3 fruit fly cellular contexts compared by ENCODE assay signal in the genomic region with DNA sequence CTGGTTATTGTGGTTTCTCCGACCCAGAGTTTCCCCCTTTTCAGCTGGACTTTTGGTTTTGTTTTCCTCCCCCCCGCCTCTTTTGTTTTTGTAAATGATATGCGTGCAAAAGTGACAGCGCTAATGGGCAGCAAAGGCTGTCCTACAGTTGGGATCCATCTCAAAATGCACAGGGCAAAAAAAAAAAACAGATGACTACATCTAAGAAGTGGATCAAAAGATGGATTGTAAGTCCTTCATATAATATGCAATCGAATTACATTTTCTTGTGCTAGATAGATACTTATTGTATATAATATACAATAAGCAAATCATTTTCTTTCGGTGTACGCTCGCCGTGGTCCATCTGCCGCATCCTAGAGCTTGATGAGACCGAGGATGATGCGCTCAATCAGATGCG.
TF ChIP-seq lines count a peak whose summit lies in the region.

No protein-coding gene starts in this region.

- no peak for TF ChIP-seq CTCF in whole organism, embryonic (GFP tag; optimal IDR thresholded peaks at IDR 0.05; lab: Kevin White, UChicago)

TF ChIP-seq in whole organism, embryonic, 481 proteins besides CTCF, POLR2A, EP300 and RAD21:
- TF ChIP-seq nom (GFP tag; optimal IDR thresholded peaks at IDR 0.05; lab: Kevin White, UChicago) = peak; percentile 16
- no peak for TF ChIP-seq NK7.1 (GFP tag; optimal IDR thresholded peaks at IDR 0.05; lab: Kevin White, UChicago)
- TF ChIP-seq sens (GFP tag; lab: Kevin White, UChicago) = peak; percentile 23

TF ChIP-seq in whole organism, prepupa, 60 proteins besides CTCF, POLR2A, EP300 and RAD21 (continues in another document):
- TF ChIP-seq CG6792 (GFP tag; optimal IDR thresholded peaks at IDR 0.05; lab: Kevin White, UChicago) = peak; percentile 54
- TF ChIP-seq fd85E (GFP tag; optimal IDR thresholded peaks at IDR 0.05; lab: Kevin White, UChicago) = no peak
- peak; percentile 92 for TF ChIP-seq Eip78C (GFP tag; lab: Kevin White, UChicago)
- peak; percentile 23 for TF ChIP-seq CG8319 (GFP tag; optimal IDR thresholded peaks at IDR 0.05; lab: Kevin White, UChicago)
- TF ChIP-seq CG11762 (GFP tag; optimal IDR thresholded peaks at IDR 0.05; lab: Kevin White, UChicago; ENCODE audit: insufficient read depth) = peak; percentile 18
- TF ChIP-seq Lpt (GFP tag; optimal IDR thresholded peaks at IDR 0.05; lab: Kevin White, UChicago) = no peak
- TF ChIP-seq CG31627 (GFP tag; optimal IDR thresholded peaks at IDR 0.05; lab: Kevin White, UChicago) = no peak
- no peak for TF ChIP-seq CG6854 (GFP tag; optimal IDR thresholded peaks at IDR 0.05; lab: Kevin White, UChicago)
- peak; percentile 59 for TF ChIP-seq CG34406 (GFP tag; optimal IDR thresholded peaks at IDR 0.05; lab: Kevin White, UChicago)
- TF ChIP-seq salr (GFP tag; optimal IDR thresholded peaks at IDR 0.05; lab: Kevin White, UChicago) = peak in 1 of 2 experiments; percentile 11
- peak; percentile 44; the same call in 1 of the 3 replicates for TF ChIP-seq eg (GFP tag; IDR thresholded peaks at IDR 0.05; lab: Robert Waterston, UW)
- peak; percentile 45; the same call in 1 of the 2 replicates for TF ChIP-seq CG15336 (GFP tag; IDR thresholded peaks at IDR 0.05; lab: Robert Waterston, UW)
- TF ChIP-seq CG6163 (GFP tag; IDR thresholded peaks at IDR 0.05; lab: Robert Waterston, UW) = peak; percentile 81
- peak; percentile 23 for TF ChIP-seq Met (GFP tag; optimal IDR thresholded peaks at IDR 0.05; lab: Kevin White, UChicago)
- no peak for TF ChIP-seq CG4318 (GFP tag; optimal IDR thresholded peaks at IDR 0.05; lab: Kevin White, UChicago)
- peak; percentile 50 for TF ChIP-seq Ets96B (tag; optimal IDR thresholded peaks at IDR 0.05; lab: Kevin White, UChicago)
- no peak for TF ChIP-seq cyc (GFP tag; optimal IDR thresholded peaks at IDR 0.05; lab: Kevin White, UChicago)
- TF ChIP-seq ss (GFP tag; optimal IDR thresholded peaks at IDR 0.05; lab: Kevin White, UChicago) = peak; percentile 32 to 83
- peak; percentile 56 for TF ChIP-seq CG1621 (tag; optimal IDR thresholded peaks at IDR 0.05; lab: Kevin White, UChicago)
- TF ChIP-seq Hr38 (GFP tag; optimal IDR thresholded peaks at IDR 0.05; lab: Kevin White, UChicago) = no peak
- peak; percentile 77 for TF ChIP-seq svp (GFP tag; lab: Kevin White, UChicago)
- peak; percentile 66 for TF ChIP-seq CG10669 (GFP tag; optimal IDR thresholded peaks at IDR 0.05; lab: Kevin White, UChicago)
- TF ChIP-seq CG6276 (GFP tag; optimal IDR thresholded peaks at IDR 0.05; lab: Kevin White, UChicago) = no peak
- peak; percentile 29 for TF ChIP-seq spab (GFP tag; optimal IDR thresholded peaks at IDR 0.05; lab: Kevin White, UChicago)
- TF ChIP-seq dac (GFP tag; optimal IDR thresholded peaks at IDR 0.05; lab: Kevin White, UChicago) = no peak
- peak; percentile 38 for TF ChIP-seq pdm3 (GFP tag; optimal IDR thresholded peaks at IDR 0.05; lab: Kevin White, UChicago)
- TF ChIP-seq Eip75B (GFP tag; optimal IDR thresholded peaks at IDR 0.05; lab: Kevin White, UChicago) = peak; percentile 70
- TF ChIP-seq CG6808 (GFP tag; optimal IDR thresholded peaks at IDR 0.05; lab: Kevin White, UChicago) = peak; percentile 60
- TF ChIP-seq CG32006 (GFP tag; optimal IDR thresholded peaks at IDR 0.05; lab: Kevin White, UChicago) = peak; percentile 6
- peak; percentile 32 for TF ChIP-seq dsx (GFP tag; optimal IDR thresholded peaks at IDR 0.05; lab: Kevin White, UChicago; ENCODE audit: poor library complexity, severe bottlenecking)
- no peak for TF ChIP-seq Smox (GFP tag; optimal IDR thresholded peaks at IDR 0.05; lab: Kevin White, UChicago)
- TF ChIP-seq Blimp-1 (GFP tag; optimal IDR thresholded peaks at IDR 0.05; lab: Kevin White, UChicago) = no peak
- peak; percentile 10 for TF ChIP-seq Sox15 (GFP tag; optimal IDR thresholded peaks at IDR 0.05; lab: Kevin White, UChicago)
- peak; percentile 41; the same call in 1 of the 3 replicates for TF ChIP-seq CG8119 (GFP tag; IDR thresholded peaks at IDR 0.05; lab: Robert Waterston, UW)
- TF ChIP-seq net (GFP tag; optimal IDR thresholded peaks at IDR 0.05; lab: Kevin White, UChicago) = peak; percentile 31
- peak; percentile 32 for TF ChIP-seq lz (GFP tag; optimal IDR thresholded peaks at IDR 0.05; lab: Kevin White, UChicago)
- peak; percentile 62 for TF ChIP-seq OdsH (GFP tag; optimal IDR thresholded peaks at IDR 0.05; lab: Kevin White, UChicago)
- TF ChIP-seq CG16779 (tag; optimal IDR thresholded peaks at IDR 0.05; lab: Kevin White, UChicago) = no peak
- no peak for TF ChIP-seq Ets21C (GFP tag; optimal IDR thresholded peaks at IDR 0.05; lab: Kevin White, UChicago)
- peak; percentile 38 for TF ChIP-seq CG9139 (GFP tag; optimal IDR thresholded peaks at IDR 0.05; lab: Kevin White, UChicago)
- TF ChIP-seq Sox14 (GFP tag; optimal IDR thresholded peaks at IDR 0.05; lab: Kevin White, UChicago) = peak; percentile 32

TF ChIP-seq in whole organism, pupa, 21 proteins besides CTCF, POLR2A, EP300 and RAD21:
- TF ChIP-seq CG10348 (GFP tag; IDR thresholded peaks at IDR 0.05; lab: Robert Waterston, UW) (no peak), Pif1B (GFP tag; optimal IDR thresholded peaks at IDR 0.05; lab: Kevin White, UChicago) (peak; percentile 71), CG32121 (GFP tag; IDR thresholded peaks at IDR 0.05; lab: Robert Waterston, UW) (no peak), CG14655 (GFP tag; optimal IDR thresholded peaks at IDR 0.05; lab: Kevin White, UChicago) (peak; percentile 19), Pif1A (GFP tag; optimal IDR thresholded peaks at IDR 0.05; lab: Kevin White, UChicago) (peak; percentile 73), CG9948 (tag; optimal IDR thresholded peaks at IDR 0.05; lab: Kevin White, UChicago) (peak; percentile 67), rn (GFP tag; IDR thresholded peaks at IDR 0.05; lab: Robert Waterston, UW) (0 out of 2 replicates have a peak, but pooled peaks have one; percentile 32), CG12605 (GFP tag; IDR thresholded peaks at IDR 0.05; lab: Robert Waterston, UW) (0 out of 2 replicates have a peak, but pooled peaks have one; percentile 30), CG4496 (GFP tag; IDR thresholded peaks at IDR 0.05; lab: Robert Waterston, UW) (no peak), Snoo (tag; optimal IDR thresholded peaks at IDR 0.05; lab: Kevin White, UChicago) (peak; percentile 35), CG8159 (tag; optimal IDR thresholded peaks at IDR 0.05; lab: Kevin White, UChicago) (peak; percentile 77), CG13204 (GFP tag; optimal IDR thresholded peaks at IDR 0.05; lab: Kevin White, UChicago) (no peak), CG8301 (tag; optimal IDR thresholded peaks at IDR 0.05; lab: Kevin White, UChicago) (peak; percentile 17), Ets98B (GFP tag; IDR thresholded peaks at IDR 0.05; lab: Robert Waterston, UW) (no peak), D1 (tag; optimal IDR thresholded peaks at IDR 0.05; lab: Kevin White, UChicago) (peak; percentile 26), fd96Ca (GFP tag; IDR thresholded peaks at IDR 0.05; lab: Robert Waterston, UW) (0 out of 3 replicates have a peak, but pooled peaks have one; percentile 27), CG15710 (tag; optimal IDR thresholded peaks at IDR 0.05; lab: Kevin White, UChicago) (peak; percentile 71), CG17806 (tag; optimal IDR thresholded peaks at IDR 0.05; lab: Kevin White, UChicago) (peak; percentile 75), CG34367 (tag; optimal IDR thresholded peaks at IDR 0.05; lab: Kevin White, UChicago) (peak; percentile 71), EcR (GFP tag; optimal IDR thresholded peaks at IDR 0.05; lab: Kevin White, UChicago) (no peak), gl (tag; optimal IDR thresholded peaks at IDR 0.05; lab: Kevin White, UChicago) (peak; percentile 48)
TF ChIP-seq in whole organism, pupa: peak in this region for 15.
